Worm (Caenorhabditis elegans) whole organism, midembryonic: Measurements from ENCODE around the gene ZC443.7.

Source experiments
- T22C8.4 ChIP-seq: fragments of 200-800 bp; sonication (Bioruptor generic); IDR thresholded peaks from 2 replicates; pipeline ENCODE4 v1.3.6; 2022; ENCODE audit warnings: missing genetic modification characterization, missing compliant biosample characterization
- ref-1 ChIP-seq: fragments of 200-800 bp; sonication (Bioruptor generic); conservative IDR thresholded peaks from 2 replicates; pipeline ENCODE4 v1.3.6; 2022; ENCODE audit warnings: missing genetic modification reagents, missing genetic modification characterization, missing compliant biosample characterization
- ztf-23 ChIP-seq: fragments of 200-800 bp; sonication (Bioruptor generic); IDR thresholded peaks from 2 replicates; pipeline ENCODE4 v1.3.6; 2022; ENCODE audit warnings: missing genetic modification reagents, missing genetic modification characterization, missing compliant biosample characterization
- ztf-29 ChIP-seq: fragments of 200-800 bp; sonication (Bioruptor generic); IDR thresholded peaks from 2 replicates; pipeline ENCODE4 v1.3.6; 2022; ENCODE audit warnings: missing genetic modification reagents, missing genetic modification characterization, missing compliant biosample characterization

DNA sequence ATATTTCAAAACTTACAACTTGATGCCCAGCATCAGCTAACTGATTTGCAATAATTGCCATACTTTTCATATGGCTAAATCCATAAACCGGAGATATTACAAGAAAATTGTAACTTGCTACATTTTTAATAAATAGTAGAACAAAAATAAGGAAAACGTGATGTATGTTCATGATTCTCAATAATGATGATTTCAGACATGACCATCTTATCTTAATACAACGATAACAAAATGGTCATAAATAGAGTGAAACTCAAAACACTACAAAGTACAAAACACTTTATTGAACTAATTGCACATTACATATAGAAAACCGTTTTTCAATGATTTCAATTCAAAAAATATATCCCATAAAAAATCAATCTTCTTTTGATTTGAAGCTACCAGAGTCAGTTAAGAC, 13.5 kb upstream of the ZC443.7 start, which contains the start of gene ugt-5:
- TF ChIP-seq T22C8.4 (no peak), ref-1 (GFP tag; lab: Robert Waterston, UW) (no peak), ztf-23 (no peak), ztf-29 (GFP tag; lab: Robert Waterston, UW) (no peak)
